Worm (Caenorhabditis elegans) whole organism, L4/young adult: ENCODE results near the gene rpl-16.

Experiments used
- W03F9.2 ChIP-seq: fragments of 150-350 bp; optimal IDR thresholded peaks from 2 replicates; lab custom pipeline; 2014; ENCODE audit warnings: missing biosample characterization, missing genetic modification characterization
- dao-5 ChIP-seq: sonication (generic microtip); optimal IDR thresholded peaks from 2 replicates; lab custom pipeline; 2016; ENCODE audit warnings: missing genotype, missing genetic modification characterization, moderate library complexity, missing compliant biosample characterization
- him-1 ChIP-seq: sonication (generic microtip); optimal IDR thresholded peaks from 2 replicates; lab custom pipeline; 2016; ENCODE audit warnings: missing genotype, missing genetic modification reagents, missing genetic modification characterization, missing compliant biosample characterization

The rpl-16 gene

DNA sequence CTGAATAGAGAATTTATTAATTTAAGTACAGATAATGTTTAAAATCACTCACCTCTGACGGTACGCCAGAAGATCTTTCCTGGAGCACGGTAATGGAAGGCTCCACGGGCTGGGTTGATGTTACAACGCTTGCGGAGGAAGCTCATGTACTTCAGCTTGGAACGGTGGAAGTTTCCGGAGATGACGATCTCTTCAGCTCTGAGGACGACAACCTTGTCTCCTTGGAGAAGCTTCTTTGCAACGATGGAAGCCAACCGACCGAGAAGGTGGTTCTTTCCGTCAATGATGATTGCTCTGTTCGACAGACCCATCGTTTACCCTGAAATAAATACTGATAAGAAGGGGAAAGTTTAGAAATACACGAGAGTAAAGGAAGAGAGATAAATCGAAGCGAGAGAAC lies at the start of gene rpl-16:
Gene rpl-16, minus strand, starts transcription at position 319 of the 400 bp plus-strand sequence.
- TF ChIP-seq W03F9.2 (tag; lab: Kevin White, UChicago), result no peak

DNA sequence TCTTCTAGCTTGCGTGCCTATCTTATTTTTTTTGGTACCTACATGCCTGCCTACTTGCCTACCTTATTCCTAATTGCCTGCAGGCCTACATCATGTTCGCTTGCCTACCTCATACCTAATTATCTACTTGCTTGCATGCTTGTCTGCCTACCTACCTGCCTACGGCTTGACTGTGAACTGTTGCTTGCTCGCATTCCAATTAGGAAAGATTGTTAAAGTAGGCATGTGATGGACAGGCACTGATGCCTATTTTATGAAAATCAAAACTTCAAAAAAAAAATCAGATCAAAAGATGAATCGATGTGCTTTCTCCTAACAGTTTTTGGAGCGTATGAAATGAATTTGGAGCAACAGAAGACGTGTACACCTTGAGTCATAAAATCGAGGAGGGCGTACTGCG lies 47.0 kb upstream of the rpl-16 start:
- TF ChIP-seq W03F9.2 (tag; lab: Kevin White, UChicago) (no peak), dao-5 (no peak), him-1 (no peak)

DNA sequence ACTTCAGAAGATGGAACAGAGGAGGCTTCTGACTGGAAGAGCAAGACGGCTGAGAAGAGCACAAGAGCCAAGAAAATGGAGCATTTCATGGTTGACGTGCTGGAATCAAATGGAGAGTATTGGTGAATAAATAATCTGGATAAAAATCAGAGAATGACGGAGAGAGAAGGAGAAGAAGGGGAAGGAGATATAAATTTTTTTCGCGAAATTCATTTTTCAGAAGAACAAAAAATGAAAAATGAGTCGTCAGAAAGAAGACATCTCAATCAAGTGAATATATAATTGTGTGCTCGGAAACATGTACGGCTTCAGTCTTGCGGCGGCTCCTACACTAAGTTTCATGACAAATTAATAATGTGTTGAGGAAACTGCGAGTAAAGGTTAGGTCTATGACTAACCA lies 46.3 kb upstream of the rpl-16 start, which contains the start of gene C54C6.5:
Gene C54C6.5, minus strand, starts transcription at position 101 of the 400 bp plus-strand sequence.
- TF ChIP-seq W03F9.2 (tag; lab: Kevin White, UChicago) (no peak), him-1 (no peak), dao-5 (no peak)

ce11 chrIII:3548017-3548416 lies 44.6 kb upstream of the rpl-16 start, which contains the start of gene C54C6.11:
TSS of gene C54C6.11 (plus strand) at chrIII:3548317.
- no peak for TF ChIP-seq W03F9.2 (tag; lab: Kevin White, UChicago)
- TF ChIP-seq him-1, result no peak
- no peak for TF ChIP-seq dao-5

DNA sequence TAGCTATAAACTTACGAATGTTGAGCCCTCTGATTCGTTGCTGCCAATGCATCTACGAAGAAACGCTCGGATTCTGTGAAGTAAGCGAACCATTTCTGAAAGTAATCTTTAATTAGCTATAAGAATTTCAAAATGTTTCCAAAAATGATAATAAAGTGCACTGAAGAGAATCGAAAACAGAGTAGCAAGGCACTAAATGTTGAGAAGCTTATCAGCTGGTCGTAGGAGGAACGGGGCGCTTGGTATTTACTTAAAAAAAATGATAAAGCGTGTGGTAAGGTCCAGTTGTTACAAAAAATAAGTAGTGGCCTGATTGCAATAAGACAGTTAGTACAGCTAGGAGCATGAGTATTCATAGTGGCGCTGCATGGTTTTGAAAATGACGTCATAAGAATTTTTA lies 42.9 kb upstream of the rpl-16 start, which contains the start of gene C54C6.7:
Gene C54C6.7, minus strand, starts transcription at position 101 of the 400 bp plus-strand sequence.
- TF ChIP-seq him-1, result no peak

DNA sequence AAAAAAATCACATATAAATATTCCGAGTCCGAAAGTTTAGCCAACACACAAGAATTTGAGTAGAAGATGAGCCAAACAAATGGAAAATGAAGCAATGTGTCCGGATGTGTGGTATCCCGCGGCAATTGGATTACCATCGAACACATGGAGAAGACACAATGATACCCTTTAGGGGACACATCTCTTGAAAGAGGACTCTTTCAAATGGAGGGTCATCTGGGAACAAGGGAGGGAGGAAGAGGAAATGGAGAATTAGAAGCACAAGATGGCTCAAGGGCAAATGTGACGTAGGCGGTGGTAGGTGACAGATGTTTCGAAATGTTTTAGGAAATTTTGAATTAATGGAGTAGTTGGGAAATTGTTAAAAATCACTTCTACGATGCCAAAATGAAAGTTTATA lies 39.7 kb upstream of the rpl-16 start:
- TF ChIP-seq dao-5 (no peak), W03F9.2 (tag; lab: Kevin White, UChicago) (no peak), him-1 (no peak)

- TF ChIP-seq dao-5, result no peak
- TF ChIP-seq him-1, result peak; percentile 9
Measured at ce11 chrIII:3542105-3542504, 38.7 kb upstream of the rpl-16 start.

ce11 chrIII:3541539-3541938 lies 38.1 kb upstream of the rpl-16 start, which contains the start of gene ben-1:
TSS of gene ben-1 (minus strand) at chrIII:3541639.
- TF ChIP-seq W03F9.2 (tag; lab: Kevin White, UChicago) (no peak), dao-5 (no peak), him-1 (no peak)

DNA sequence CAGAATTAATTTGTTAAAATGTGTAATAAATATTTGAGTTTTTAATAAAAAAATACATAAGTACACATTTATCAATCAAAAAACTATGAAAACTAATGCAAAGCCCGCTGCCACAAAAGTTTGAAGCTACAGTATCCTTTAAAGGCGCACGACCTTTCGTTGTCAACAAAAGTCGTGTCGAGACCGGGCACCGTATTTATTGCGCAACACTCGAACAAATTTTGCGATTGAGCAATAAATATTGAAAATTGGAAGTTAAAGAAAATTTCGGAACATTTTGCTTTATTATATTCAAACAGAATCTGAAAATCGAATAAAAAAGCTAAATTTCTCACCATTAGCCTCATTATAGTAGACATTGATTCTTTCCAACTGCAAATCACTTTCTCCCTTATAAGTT lies 37.7 kb upstream of the rpl-16 start:
- TF ChIP-seq dao-5 (no peak), him-1 (no peak), W03F9.2 (tag; lab: Kevin White, UChicago) (no peak)

ce11 chrIII:3540424-3540823 lies 37.0 kb upstream of the rpl-16 start:
- TF ChIP-seq W03F9.2 (tag; lab: Kevin White, UChicago) (peak; percentile 76), dao-5 (no peak), him-1 (no peak)

DNA sequence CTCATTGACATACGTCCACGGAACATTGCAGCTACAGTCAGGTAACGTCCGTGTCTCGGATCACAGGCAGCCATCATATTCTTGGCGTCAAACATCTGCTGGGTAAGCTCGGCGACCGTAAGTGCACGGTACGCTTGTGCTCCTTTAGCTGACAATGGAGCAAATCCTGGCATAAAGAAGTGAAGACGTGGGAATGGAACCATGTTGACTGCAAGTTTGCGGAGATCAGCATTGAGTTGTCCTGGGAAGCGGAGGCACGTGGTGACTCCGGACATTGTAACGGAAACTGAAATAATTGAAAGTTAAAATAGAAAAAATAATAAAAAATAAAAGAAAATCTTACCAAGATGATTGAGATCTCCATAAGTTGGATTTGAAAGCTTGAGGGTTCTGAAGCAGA lies 36.1 kb upstream of the rpl-16 start:
- TF ChIP-seq him-1 (no peak), dao-5 (no peak), W03F9.2 (tag; lab: Kevin White, UChicago) (no peak)

- TF ChIP-seq dao-5 (no peak), W03F9.2 (tag; lab: Kevin White, UChicago) (no peak), him-1 (no peak)
Measured at ce11 chrIII:3537401-3537800, 34.0 kb upstream of the rpl-16 start, which contains the start of gene cfap-20. TSS of gene cfap-20 (minus strand) at chrIII:3537501.

ce11 chrIII:3534185-3534584 lies 30.8 kb upstream of the rpl-16 start:
- no peak for TF ChIP-seq W03F9.2 (tag; lab: Kevin White, UChicago)
- TF ChIP-seq him-1, result no peak
- no peak for TF ChIP-seq dao-5

- TF ChIP-seq him-1 (peak; percentile 35), W03F9.2 (tag; lab: Kevin White, UChicago) (no peak)
Measured at ce11 chrIII:3532035-3532434, 28.6 kb upstream of the rpl-16 start.

DNA sequence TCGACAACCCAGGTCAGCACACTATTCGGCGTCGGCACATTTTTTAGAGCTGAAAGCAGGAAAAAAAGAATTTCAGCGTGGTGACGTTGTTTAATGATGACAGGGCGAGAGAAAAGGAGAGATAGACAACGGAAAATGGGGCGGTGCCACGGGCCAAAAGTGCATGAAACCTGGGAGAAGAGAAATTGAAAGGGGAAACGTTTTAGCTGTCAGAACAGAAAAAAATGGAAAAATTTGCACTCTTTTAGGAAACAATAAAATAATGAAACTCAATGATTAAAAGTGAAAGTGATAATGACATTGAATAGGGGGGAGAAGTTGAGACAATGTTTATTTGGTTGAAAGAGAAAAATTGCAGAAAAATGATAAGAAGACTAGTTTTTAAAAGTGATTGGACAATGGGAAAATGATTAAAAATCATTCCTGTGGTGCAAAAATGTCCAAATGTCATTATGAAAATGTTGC lies 26.4 kb upstream of the rpl-16 start, which contains the start of gene pitp-1:
Gene pitp-1, minus strand, starts transcription at position 51 of the 465 bp plus-strand sequence.
- TF ChIP-seq W03F9.2 (tag; lab: Kevin White, UChicago) (no peak), dao-5 (no peak), him-1 (no peak)

- TF ChIP-seq him-1 (no peak), W03F9.2 (tag; lab: Kevin White, UChicago) (no peak), dao-5 (no peak)
Measured at ce11 chrIII:3528342-3528741, 24.9 kb upstream of the rpl-16 start, which contains the start of gene rpl-37. TSS of gene rpl-37 (plus strand) at chrIII:3528642.
